Worm (Caenorhabditis elegans) whole organism, L2 larva: ENCODE measurements around the gene Y41D4B.24.

Experiments used
- R02D3.7 ChIP-seq: fragments of 150-350 bp; optimal IDR thresholded peaks from 2 replicates; lab custom pipeline; 2014; ENCODE audit warnings: missing biosample characterization, missing genetic modification characterization
- Y55F3AM.14 ChIP-seq: fragments of 200-800 bp; sonication (Bioruptor generic); optimal IDR thresholded peaks from 2 replicates; lab custom pipeline; 2018; ENCODE audit warnings: mild to moderate bottlenecking, missing genetic modification characterization, missing compliant biosample characterization
- ZK546.5 ChIP-seq: sonication (generic microtip); optimal IDR thresholded peaks from 2 replicates; lab custom pipeline; 2017; ENCODE audit warnings: missing biosample characterization, missing genetic modification characterization
- blmp-1 ChIP-seq: sonication (generic microtip); optimal IDR thresholded peaks from 2 replicates; lab custom pipeline; 2017; ENCODE audit warnings: missing genetic modification characterization, mild to moderate bottlenecking, missing compliant biosample characterization, antibody characterized with exemption, moderate library complexity; ENCODE audit not compliant: insufficient read depth
- ceh-16 ChIP-seq: fragments of 150-350 bp; optimal IDR thresholded peaks from 2 replicates; lab custom pipeline; 2014; ENCODE audit warnings: missing biosample characterization, missing genetic modification characterization
- lin-39 ChIP-seq: fragments of 150-350 bp; optimal IDR thresholded peaks from 2 replicates; lab custom pipeline; 2014; ENCODE audit warnings: missing biosample characterization, missing genetic modification reagents, missing genetic modification characterization
- mab-5 ChIP-seq: fragments of 150-350 bp; optimal IDR thresholded peaks from 2 replicates; lab custom pipeline; 2014; ENCODE audit warnings: missing biosample characterization, missing genetic modification characterization
- mdl-1 ChIP-seq, 2 experiments: fragments of 150-350 bp in 1 of 2; sonication (generic microtip) in 1 of 2; optimal IDR thresholded peaks; 2 replicates each; lab custom pipeline; 2017; ENCODE audit warnings: missing biosample characterization in 2 of 2, missing genetic modification characterization in 2 of 2
- nhr-11 ChIP-seq: fragments of 150-350 bp; optimal IDR thresholded peaks from 2 replicates; lab custom pipeline; 2014; ENCODE audit warnings: missing biosample characterization, missing genetic modification characterization
- unc-62 ChIP-seq: fragments of 150-350 bp; optimal IDR thresholded peaks from 2 replicates; lab custom pipeline; 2014; ENCODE audit warnings: missing biosample characterization, missing genetic modification reagents, missing genetic modification characterization
- ztf-11 ChIP-seq: sonication (generic microtip); optimal IDR thresholded peaks from 2 replicates; lab custom pipeline; 2017; ENCODE audit warnings: missing biosample characterization, missing genetic modification characterization

DNA sequence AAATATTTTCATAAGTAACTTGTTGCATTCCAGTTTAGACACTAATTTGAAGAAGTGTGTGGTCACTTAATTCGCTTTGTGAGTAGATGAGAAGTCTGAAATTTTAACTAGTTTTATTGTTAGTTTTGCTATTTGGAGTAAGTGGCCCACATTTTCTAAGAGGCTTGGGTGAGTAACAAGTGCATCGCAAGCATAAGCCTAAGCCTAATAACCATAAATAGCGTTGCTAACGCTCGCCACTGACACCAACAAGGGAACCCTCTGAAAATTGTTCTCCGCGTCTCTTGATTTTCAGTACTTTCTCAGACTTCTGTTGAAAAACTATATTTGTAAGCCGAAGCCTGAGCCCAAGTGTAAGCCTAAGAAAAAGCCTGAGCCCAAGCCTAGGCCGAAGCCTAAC, 42.3 kb upstream of the Y41D4B.24 start, which contains the start of gene epic-3:
- TF ChIP-seq nhr-11 (tag; lab: Kevin White, UChicago) (no peak), ztf-11 (tag; lab: Kevin White, UChicago) (no peak), ZK546.5 (tag; lab: Kevin White, UChicago) (no peak), Y55F3AM.14 (no peak), R02D3.7 (no peak), unc-62 (no peak), blmp-1 (tag; lab: Kevin White, UChicago) (no peak), mab-5 (tag; lab: Kevin White, UChicago) (no peak), mdl-1 (tag; optimal IDR thresholded peaks at IDR 0.05; lab: Kevin White, UChicago) (no peak), ceh-16 (tag; lab: Kevin White, UChicago) (no peak), lin-39 (tag; lab: Kevin White, UChicago) (no peak)
